Worm (Caenorhabditis elegans) whole organism, young adult: ENCODE measurements around the gene eif-1.

Experiments used
- D2030.7 ChIP-seq: fragments of 200-800 bp; sonication (Bioruptor generic); IDR thresholded peaks from 2 replicates; pipeline ENCODE4 v1.3.6; 2022; ENCODE audit warnings: missing genetic modification reagents, missing genetic modification characterization, missing compliant biosample characterization
- F57A8.1 ChIP-seq: fragments of 200-800 bp; sonication (Bioruptor generic); optimal IDR thresholded peaks from 2 replicates; lab custom pipeline; 2018; ENCODE audit warnings: mild to moderate bottlenecking, missing genetic modification characterization, moderate library complexity, missing compliant biosample characterization
- atf-7 ChIP-seq: sonication (generic microtip); optimal IDR thresholded peaks from 2 replicates; lab custom pipeline; 2017; ENCODE audit warnings: mild to moderate bottlenecking, missing genetic modification characterization, missing compliant biosample characterization
- attf-3 ChIP-seq: fragments of 200-800 bp; sonication (Bioruptor generic); conservative IDR thresholded peaks from 2 replicates; pipeline ENCODE4 v1.3.6; 2022; ENCODE audit warnings: missing genetic modification reagents, missing genetic modification characterization, missing compliant biosample characterization
- chd-7 ChIP-seq: sonication (generic microtip); optimal IDR thresholded peaks from 2 replicates; lab custom pipeline; 2016; ENCODE audit warnings: mild to moderate bottlenecking, missing genetic modification characterization, moderate library complexity, missing compliant biosample characterization
- dox-1 ChIP-seq: fragments of 200-800 bp; sonication (Bioruptor generic); IDR thresholded peaks from 2 replicates; pipeline ENCODE4 v1.3.6; 2022; ENCODE audit warnings: missing genetic modification reagents, missing genetic modification characterization, missing compliant biosample characterization
- dpl-1 ChIP-seq: fragments of 150-350 bp; optimal IDR thresholded peaks from 2 replicates; lab custom pipeline; 2014; ENCODE audit warnings: missing biosample characterization, missing genetic modification reagents, missing genetic modification characterization
- efl-1 ChIP-seq: fragments of 150-350 bp; optimal IDR thresholded peaks from 2 replicates; lab custom pipeline; 2014; ENCODE audit warnings: missing biosample characterization, missing genetic modification reagents, missing genetic modification characterization
- ekl-4 ChIP-seq: fragments of 200-800 bp; sonication (Bioruptor generic); IDR thresholded peaks from 2 replicates; pipeline ENCODE4 v1.3.6; 2022; ENCODE audit warnings: missing genetic modification reagents, missing genetic modification characterization, missing compliant biosample characterization
- him-1 ChIP-seq: sonication (generic microtip); optimal IDR thresholded peaks from 2 replicates; lab custom pipeline; 2016; ENCODE audit warnings: missing genotype, missing genetic modification reagents, missing genetic modification characterization, missing compliant biosample characterization
- lin-54 ChIP-seq: fragments of 200-800 bp; sonication (Bioruptor generic); optimal IDR thresholded peaks from 2 replicates; lab custom pipeline; 2018; ENCODE audit warnings: mild to moderate bottlenecking, missing genetic modification characterization, missing compliant biosample characterization
- madf-3 ChIP-seq: fragments of 200-800 bp; sonication (Bioruptor generic); IDR thresholded peaks from 2 replicates; pipeline ENCODE4 v1.3.6; 2022; ENCODE audit warnings: missing genetic modification reagents, missing genetic modification characterization, missing compliant biosample characterization
- repo-1 ChIP-seq: sonication (generic microtip); optimal IDR thresholded peaks from 2 replicates; lab custom pipeline; 2017; ENCODE audit warnings: mild to moderate bottlenecking, missing genetic modification characterization, missing compliant biosample characterization
- snpc-4 ChIP-seq, 5 experiments: fragments of 150-350 bp in 1 of 5; sonication (generic microtip) in 4 of 5; optimal IDR thresholded peaks; 2 replicates each; lab custom pipeline; 2014 to 2018; ENCODE audit warnings: missing genetic modification characterization in 5 of 5, missing biosample characterization in 3 of 5, antibody characterized with exemption in 2 of 5, mild to moderate bottlenecking in 2 of 5, missing compliant biosample characterization in 2 of 5, missing genotype in 2 of 5, moderate library complexity in 2 of 5, missing genetic modification reagents in 1 of 5

- no peak for TF ChIP-seq F57A8.1 (GFP tag; lab: Kevin White, UChicago)
- no peak for TF ChIP-seq madf-3 (GFP tag; lab: Robert Waterston, UW)
- TF ChIP-seq attf-3: peak; percentile 82
- no peak for TF ChIP-seq lin-54
- no peak for TF ChIP-seq D2030.7 (GFP tag; lab: Robert Waterston, UW)
- no peak for TF ChIP-seq ekl-4 (GFP tag; lab: Robert Waterston, UW)
- TF ChIP-seq snpc-4 (GFP tag; optimal IDR thresholded peaks at IDR 0.05; lab: Kevin White, UChicago): no peak
- no peak for TF ChIP-seq snpc-4 (tag; optimal IDR thresholded peaks at IDR 0.05; lab: Kevin White, UChicago)
- no peak for TF ChIP-seq repo-1 (tag; lab: Kevin White, UChicago)
- TF ChIP-seq chd-7: no peak
- TF ChIP-seq him-1 (tag; lab: Kevin White, UChicago): no peak
- TF ChIP-seq atf-7 (tag; lab: Kevin White, UChicago): no peak
- TF ChIP-seq dox-1 (GFP tag; lab: Robert Waterston, UW): no peak
- no peak for TF ChIP-seq efl-1
- no peak for TF ChIP-seq dpl-1
These were observed 47.7 kb downstream of the eif-1 start, which contains the start of the genes gldi-11 and ZK546.2 for ce11 chrII:4945695-4946094.
